Worm (Caenorhabditis elegans) whole organism, L4 larva: ENCODE measurements around the gene srg-21.

Experiments
- D1046.2 ChIP-seq: fragments of 200-800 bp; sonication (Bioruptor generic); IDR thresholded peaks from 2 replicates; pipeline ENCODE4 v1.3.6; 2022; ENCODE audit warnings: missing genetic modification characterization, missing compliant biosample characterization
- F10B5.3 ChIP-seq: sonication (generic microtip); optimal IDR thresholded peaks from 2 replicates; lab custom pipeline; 2016; ENCODE audit warnings: mild to moderate bottlenecking, missing genetic modification characterization, missing compliant biosample characterization
- F26F4.8 ChIP-seq: fragments of 200-800 bp; sonication (Bioruptor generic); conservative IDR thresholded peaks from 2 replicates; pipeline ENCODE4 v1.3.6; 2022; ENCODE audit warnings: missing genetic modification characterization, missing compliant biosample characterization
- F37D6.2 ChIP-seq: sonication (generic microtip); optimal IDR thresholded peaks from 2 replicates; lab custom pipeline; 2016; ENCODE audit warnings: mild to moderate bottlenecking, missing genetic modification characterization, missing compliant biosample characterization
- F49E8.2 ChIP-seq: sonication (generic microtip); optimal IDR thresholded peaks from 2 replicates; lab custom pipeline; 2016; ENCODE audit warnings: missing compliant biosample characterization, mild to moderate bottlenecking, missing genetic modification characterization, borderline replicate concordance
- T20F7.1 ChIP-seq: fragments of 200-800 bp; sonication (Bioruptor generic); optimal IDR thresholded peaks from 2 replicates; lab custom pipeline; 2018; ENCODE audit warnings: mild to moderate bottlenecking, missing genetic modification characterization, missing compliant biosample characterization
- Y105C5A.15 ChIP-seq: fragments of 200-800 bp; sonication (Bioruptor generic); IDR thresholded peaks from 2 replicates; pipeline ENCODE4 v1.3.6; 2022; ENCODE audit warnings: missing genetic modification characterization, missing compliant biosample characterization
- Y75B8A.6 ChIP-seq: fragments of 200-800 bp; sonication (Bioruptor generic); IDR thresholded peaks from 2 replicates; pipeline ENCODE4 v1.3.6; 2022; ENCODE audit warnings: missing genetic modification reagents, missing genetic modification characterization, missing compliant biosample characterization
- aha-1 ChIP-seq: fragments of 150-350 bp; peaks from one replicate; lab custom pipeline; 2014; ENCODE audit warnings: missing biosample characterization, missing genetic modification characterization
- ama-1 ChIP-seq: fragments of 150-350 bp; optimal IDR thresholded peaks from 2 replicates; lab custom pipeline; 2014; ENCODE audit warnings: inconsistent platforms, mixed read lengths
- ceh-82 ChIP-seq: sonication (generic microtip); optimal IDR thresholded peaks from 2 replicates; lab custom pipeline; 2017; ENCODE audit warnings: missing biosample characterization, missing genetic modification characterization
- ctbp-1 ChIP-seq: fragments of 200-800 bp; sonication (Bioruptor generic); IDR thresholded peaks from 2 replicates; pipeline ENCODE4 v1.3.6; 2022; ENCODE audit warnings: missing genetic modification reagents, missing genetic modification characterization, missing compliant biosample characterization
- daf-16 ChIP-seq, 3 experiments: sonication (generic microtip); optimal IDR thresholded peaks; 2 replicates each; lab custom pipeline; 2016 to 2017; ENCODE audit warnings: missing genetic modification characterization in 3 of 3, missing genetic modification reagents in 3 of 3, mild to moderate bottlenecking in 2 of 3, missing compliant biosample characterization in 2 of 3, missing biosample characterization in 1 of 3, moderate library complexity in 1 of 3
- daf-19 ChIP-seq: fragments of 200-800 bp; sonication (Bioruptor generic); conservative IDR thresholded peaks from 2 replicates; pipeline ENCODE4 v1.3.6; 2022; ENCODE audit warnings: missing genetic modification characterization, missing compliant biosample characterization
- daf-8 ChIP-seq: fragments of 200-800 bp; sonication (Bioruptor generic); IDR thresholded peaks from 2 replicates; pipeline ENCODE4 v1.3.6; 2022; ENCODE audit warnings: missing genetic modification characterization, missing compliant biosample characterization
- dmd-9 ChIP-seq: fragments of 200-800 bp; sonication (Bioruptor generic); IDR thresholded peaks from 2 replicates; pipeline ENCODE4 v1.3.6; 2022; ENCODE audit warnings: missing genetic modification reagents, missing genetic modification characterization, missing compliant biosample characterization
- dpl-1 ChIP-seq: fragments of 150-350 bp; optimal IDR thresholded peaks from 2 replicates; lab custom pipeline; 2014; ENCODE audit warnings: missing biosample characterization, missing genetic modification reagents, missing genetic modification characterization
- egl-43 ChIP-seq: fragments of 200-800 bp; sonication (Bioruptor generic); IDR thresholded peaks from 2 replicates; pipeline ENCODE4 v1.3.6; 2022; ENCODE audit warnings: missing genetic modification reagents, missing genetic modification characterization, missing compliant biosample characterization
- hlh-11 ChIP-seq: fragments of 200-800 bp; sonication (Bioruptor generic); optimal IDR thresholded peaks from 2 replicates; lab custom pipeline; 2018; ENCODE audit warnings: mild to moderate bottlenecking, missing genetic modification characterization, missing compliant biosample characterization
- hmg-1.1 ChIP-seq: fragments of 200-800 bp; sonication (Bioruptor generic); IDR thresholded peaks from 2 replicates; pipeline ENCODE4 v1.3.6; 2022; ENCODE audit warnings: missing genetic modification reagents, missing genetic modification characterization, missing compliant biosample characterization
- jun-1 ChIP-seq: fragments of 150-350 bp; optimal IDR thresholded peaks from 2 replicates; lab custom pipeline; 2014; ENCODE audit warnings: missing biosample characterization, missing genetic modification reagents, missing genetic modification characterization
- mdt-29 ChIP-seq: fragments of 200-800 bp; sonication (Bioruptor generic); IDR thresholded peaks from 2 replicates; pipeline ENCODE4 v1.3.6; 2022; ENCODE audit warnings: missing genetic modification reagents, missing genetic modification characterization, missing compliant biosample characterization
- mep-1 ChIP-seq: fragments of 150-350 bp; sonication (generic microtip); optimal IDR thresholded peaks from 3 replicates; lab custom pipeline; 2014; ENCODE audit warnings: missing biosample characterization, missing genetic modification characterization
- mes-2 ChIP-seq: sonication (generic microtip); optimal IDR thresholded peaks from 2 replicates; lab custom pipeline; 2016; ENCODE audit warnings: missing genotype, mild to moderate bottlenecking, missing genetic modification characterization, missing compliant biosample characterization; ENCODE audit not compliant: poor library complexity, severe bottlenecking
- mxl-3 ChIP-seq: fragments of 200-800 bp; sonication (Bioruptor generic); optimal IDR thresholded peaks from 2 replicates; lab custom pipeline; 2018; ENCODE audit warnings: mild to moderate bottlenecking, missing genetic modification characterization, missing compliant biosample characterization
- nhr-10 ChIP-seq: fragments of 150-350 bp; optimal IDR thresholded peaks from 2 replicates; lab custom pipeline; 2014; ENCODE audit warnings: missing biosample characterization, missing genetic modification characterization
- nhr-111 ChIP-seq: fragments of 200-800 bp; sonication (Bioruptor generic); optimal IDR thresholded peaks from 2 replicates; lab custom pipeline; 2018; ENCODE audit warnings: mild to moderate bottlenecking, missing genetic modification characterization, missing compliant biosample characterization
- nhr-6 ChIP-seq: fragments of 150-350 bp; optimal IDR thresholded peaks from 2 replicates; lab custom pipeline; 2014; ENCODE audit warnings: missing biosample characterization, missing genetic modification characterization
- pha-4 ChIP-seq, 2 experiments: fragments of 150-350 bp in 1 of 2; fragments of 200-800 bp in 1 of 2; sonication (Bioruptor generic) in 1 of 2; IDR thresholded peaks in 1 of 2; optimal IDR thresholded peaks in 1 of 2; 2 replicates each; pipeline versions ENCODE4 v1.3.6 to Lab custom; 2014 to 2022; ENCODE audit warnings: missing genetic modification characterization in 2 of 2, missing genetic modification reagents in 2 of 2, missing biosample characterization in 1 of 2, missing compliant biosample characterization in 1 of 2
- php-3 ChIP-seq: fragments of 200-800 bp; sonication (Bioruptor generic); IDR thresholded peaks from 2 replicates; pipeline ENCODE4 v1.3.6; 2022; ENCODE audit warnings: missing genetic modification reagents, missing genetic modification characterization, missing compliant biosample characterization
- pqm-1 ChIP-seq: sonication (generic microtip); optimal IDR thresholded peaks from 2 replicates; lab custom pipeline; 2017; ENCODE audit warnings: missing biosample characterization, missing genetic modification characterization
- rbr-2 ChIP-seq: sonication (generic microtip); optimal IDR thresholded peaks from 2 replicates; lab custom pipeline; 2016; ENCODE audit warnings: missing genotype, missing genetic modification characterization, missing compliant biosample characterization
- saeg-2 ChIP-seq: fragments of 200-800 bp; sonication (Bioruptor generic); IDR thresholded peaks from 2 replicates; pipeline ENCODE4 v1.3.6; 2022; ENCODE audit warnings: missing genetic modification reagents, missing genetic modification characterization, missing compliant biosample characterization
- sdz-12 ChIP-seq: fragments of 200-800 bp; sonication (Bioruptor generic); optimal IDR thresholded peaks from 2 replicates; lab custom pipeline; 2018; ENCODE audit warnings: mild to moderate bottlenecking, missing genetic modification characterization, missing compliant biosample characterization
- set-16 ChIP-seq: fragments of 200-800 bp; sonication (Bioruptor generic); IDR thresholded peaks from 2 replicates; pipeline ENCODE4 v1.3.6; 2022; ENCODE audit warnings: missing genetic modification reagents, missing genetic modification characterization, missing compliant biosample characterization
- snpc-4 ChIP-seq: fragments of 150-350 bp; optimal IDR thresholded peaks from 2 replicates; lab custom pipeline; 2014; ENCODE audit warnings: missing biosample characterization, missing genetic modification characterization
- spr-1 ChIP-seq: sonication (generic microtip); optimal IDR thresholded peaks from 2 replicates; lab custom pipeline; 2016; ENCODE audit warnings: mild to moderate bottlenecking, missing genetic modification characterization, missing compliant biosample characterization
- tag-97 ChIP-seq: fragments of 200-800 bp; sonication (Bioruptor generic); IDR thresholded peaks from 2 replicates; pipeline ENCODE4 v1.3.6; 2022; ENCODE audit warnings: missing genetic modification characterization, missing compliant biosample characterization
- vab-7 ChIP-seq: fragments of 200-800 bp; sonication (Bioruptor generic); IDR thresholded peaks from 2 replicates; pipeline ENCODE4 v1.3.6; 2022; ENCODE audit warnings: missing genetic modification reagents, missing genetic modification characterization, missing compliant biosample characterization
- zfp-2 ChIP-seq: sonication (generic microtip); optimal IDR thresholded peaks from 2 replicates; lab custom pipeline; 2016; ENCODE audit warnings: mild to moderate bottlenecking, missing genetic modification characterization, missing compliant biosample characterization

The srg-21 gene

DNA sequence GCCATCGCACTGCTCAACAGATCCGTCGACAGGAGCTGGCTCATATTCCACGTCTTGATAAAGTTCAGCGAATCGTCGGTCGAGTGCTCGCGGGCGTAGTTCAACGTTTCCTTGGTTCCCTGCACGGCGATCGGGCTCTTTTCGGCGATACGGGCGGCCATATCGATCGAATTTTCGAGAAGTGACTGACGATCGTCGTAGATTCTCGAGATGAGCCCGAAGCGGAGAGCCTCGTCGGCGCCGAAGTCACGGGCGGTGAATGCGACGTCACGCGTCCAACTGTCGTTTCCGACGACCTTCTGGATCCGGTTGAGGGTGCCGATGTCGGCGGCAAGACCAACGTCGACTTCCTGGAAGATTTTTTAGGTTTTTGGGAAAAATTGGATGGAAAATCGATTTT, 18.4 kb upstream of the srg-21 start:
- TF ChIP-seq saeg-2 (GFP tag; lab: Robert Waterston, UW) (no peak), mdt-29 (GFP tag; lab: Robert Waterston, UW) (no peak), Y105C5A.15 (GFP tag; lab: Robert Waterston, UW) (no peak), F49E8.2 (tag; lab: Kevin White, UChicago) (no peak), aha-1 (tag; lab: Kevin White, UChicago) (peak; percentile 80), set-16 (GFP tag; lab: Robert Waterston, UW) (peak; percentile 70), hmg-1.1 (GFP tag; lab: Robert Waterston, UW) (no peak), dmd-9 (GFP tag; lab: Robert Waterston, UW) (no peak), php-3 (GFP tag; lab: Robert Waterston, UW) (no peak), ama-1 (lab: Kevin White, UChicago) (no peak), tag-97 (no peak), daf-8 (GFP tag; lab: Robert Waterston, UW) (no peak), pqm-1 (no peak), jun-1 (tag; lab: Kevin White, UChicago) (no peak)

DNA sequence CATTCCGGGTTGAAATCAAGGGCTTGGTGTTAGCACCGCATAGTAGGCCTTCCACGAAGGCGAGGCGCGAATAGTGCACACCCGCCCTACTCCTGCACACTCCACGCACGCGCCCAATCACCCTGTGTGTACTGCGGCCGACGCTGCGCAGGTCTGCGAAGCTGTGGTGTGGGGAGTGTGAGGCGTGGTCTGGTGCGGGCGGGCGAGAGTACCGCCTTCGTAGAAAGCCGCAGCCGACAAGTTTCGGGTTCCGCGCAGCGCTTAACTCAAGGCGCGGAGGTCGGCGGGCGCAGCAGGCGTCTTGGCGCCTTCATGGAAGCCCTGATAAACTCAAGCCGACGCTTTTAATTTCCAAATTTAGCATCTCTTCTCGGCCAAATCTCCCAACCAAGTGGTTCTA, 16.9 kb upstream of the srg-21 start:
- no peak for TF ChIP-seq daf-16 (GFP tag; optimal IDR thresholded peaks at IDR 0.05; lab: Kevin White, UChicago)
- no peak for TF ChIP-seq daf-16 (tag; optimal IDR thresholded peaks at IDR 0.05; lab: Kevin White, UChicago)
- peak; percentile 55; the same call in 1 of the 2 replicates for TF ChIP-seq F26F4.8
- no peak for TF ChIP-seq mep-1 (tag; lab: Kevin White, UChicago)
- TF ChIP-seq zfp-2 (tag; lab: Kevin White, UChicago): no peak
- TF ChIP-seq set-16 (GFP tag; lab: Robert Waterston, UW): peak; percentile 94
- TF ChIP-seq egl-43: 0 out of 2 replicates have a peak, but pooled peaks have one; percentile 16
- no peak for TF ChIP-seq spr-1 (tag; lab: Kevin White, UChicago)

DNA sequence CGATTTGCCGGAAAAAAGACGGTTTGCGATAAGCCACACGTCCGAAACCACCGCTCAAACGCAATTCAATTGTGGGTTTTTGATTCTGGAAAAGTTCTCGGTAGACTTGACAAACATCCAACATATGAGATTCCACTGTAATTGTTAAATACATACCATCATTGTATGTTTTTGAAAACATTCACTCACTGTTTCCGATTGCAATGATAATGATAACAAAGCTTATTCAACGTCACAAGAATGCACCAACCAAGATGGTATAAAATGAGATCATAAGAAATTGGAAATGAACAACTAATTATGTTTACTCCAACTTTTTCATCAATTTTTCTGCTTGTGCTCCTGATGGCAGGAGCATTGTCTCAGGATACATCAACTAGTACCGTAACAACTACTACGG, 14.6 kb upstream of the srg-21 start, which contains the start of gene clec-122:
clec-122 (plus strand) TSS at position 301 of the 400 bp plus-strand sequence.
- no peak for TF ChIP-seq zfp-2 (tag; lab: Kevin White, UChicago)
- TF ChIP-seq T20F7.1 (GFP tag; lab: Kevin White, UChicago): no peak
- no peak for TF ChIP-seq Y75B8A.6
- TF ChIP-seq nhr-6 (tag; lab: Kevin White, UChicago): no peak
- TF ChIP-seq nhr-10 (tag; lab: Kevin White, UChicago): no peak
- TF ChIP-seq daf-19 (GFP tag; lab: Robert Waterston, UW): no peak
- no peak for TF ChIP-seq vab-7 (GFP tag; lab: Robert Waterston, UW)
- TF ChIP-seq pha-4 (GFP tag; IDR thresholded peaks at IDR 0.05; lab: Robert Waterston, UW): no peak
- TF ChIP-seq pha-4 (tag; optimal IDR thresholded peaks at IDR 0.05; lab: Kevin White, UChicago): no peak
- TF ChIP-seq pqm-1: no peak
- TF ChIP-seq snpc-4: no peak
- TF ChIP-seq mdt-29 (GFP tag; lab: Robert Waterston, UW): no peak
- TF ChIP-seq ctbp-1 (GFP tag; lab: Robert Waterston, UW): no peak
- no peak for TF ChIP-seq D1046.2 (GFP tag; lab: Robert Waterston, UW)
- no peak for TF ChIP-seq F37D6.2

DNA sequence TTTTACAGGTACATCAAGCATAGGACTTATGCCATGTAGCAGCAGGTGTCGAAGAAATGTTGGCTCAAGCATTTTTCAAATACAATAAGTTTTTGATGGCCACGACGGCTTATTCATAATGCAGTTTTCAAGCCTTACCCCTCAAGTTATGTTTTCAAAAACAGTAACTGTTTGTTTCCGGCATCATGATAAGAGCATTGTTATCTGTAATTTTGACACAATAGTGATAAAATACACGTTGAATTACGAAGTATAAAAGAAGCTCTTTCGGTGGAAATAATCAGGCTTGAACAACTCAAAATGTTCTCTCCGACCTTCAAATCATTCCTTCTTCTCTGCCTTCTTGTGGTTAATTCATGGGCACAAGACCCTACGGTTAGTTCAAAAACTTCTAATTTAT, 10.8 kb upstream of the srg-21 start, which contains the start of gene clec-121:
clec-121 (plus strand) TSS at position 301 of the 400 bp plus-strand sequence.
- TF ChIP-seq F10B5.3 (tag; lab: Kevin White, UChicago): no peak
- TF ChIP-seq dpl-1: no peak
- no peak for TF ChIP-seq hlh-11 (tag; lab: Kevin White, UChicago)
- no peak for TF ChIP-seq mes-2 (tag; lab: Kevin White, UChicago)
- no peak for TF ChIP-seq jun-1 (tag; lab: Kevin White, UChicago)
- no peak for TF ChIP-seq rbr-2 (tag; lab: Kevin White, UChicago)
- TF ChIP-seq nhr-111: no peak
- TF ChIP-seq sdz-12 (GFP tag; lab: Kevin White, UChicago): no peak
- TF ChIP-seq mxl-3 (GFP tag; lab: Kevin White, UChicago): no peak
- TF ChIP-seq ceh-82 (tag; lab: Kevin White, UChicago): no peak
